Worm (Caenorhabditis elegans) whole organism, L1 larva: Measurements from ENCODE around the gene ubc-22.

Experiments used
- aly-2 ChIP-seq: fragments of 150-350 bp; optimal IDR thresholded peaks from 2 replicates; lab custom pipeline; 2014; ENCODE audit warnings: missing biosample characterization, missing genetic modification characterization
- ceh-82 ChIP-seq, 3 experiments: fragments of 150-350 bp in 1 of 3; sonication (generic microtip) in 2 of 3; optimal IDR thresholded peaks; 2 replicates each; lab custom pipeline; 2014 to 2017; ENCODE audit warnings: missing biosample characterization in 3 of 3, missing genetic modification characterization in 3 of 3
- dpl-1 ChIP-seq, 3 experiments: fragments of 150-350 bp in 2 of 3; sonication (generic microtip) in 1 of 3; optimal IDR thresholded peaks; 2 replicates each; lab custom pipeline; 2014 to 2017; ENCODE audit warnings: missing biosample characterization in 3 of 3, missing genetic modification characterization in 3 of 3, missing genetic modification reagents in 3 of 3
- efl-1 ChIP-seq, 4 experiments: fragments of 150-350 bp; optimal IDR thresholded peaks in 3 of 4; peaks in 1 of 4; 1 replicate in 1 of 4; 2 replicates in 3 of 4; lab custom pipeline; 2014; ENCODE audit warnings: missing biosample characterization in 2 of 4, missing genetic modification characterization in 2 of 4, missing genetic modification reagents in 2 of 4
- egl-27 ChIP-seq, 2 experiments: fragments of 150-350 bp in 1 of 2; sonication (generic microtip); optimal IDR thresholded peaks; 3 replicates each; lab custom pipeline; 2017 to 2018; ENCODE audit warnings: missing biosample characterization in 2 of 2, missing genetic modification characterization in 2 of 2, missing genetic modification reagents in 2 of 2
- elt-3 ChIP-seq, 6 experiments: fragments of 150-350 bp in 1 of 6; sonication (generic microtip); optimal IDR thresholded peaks; 2 replicates each; lab custom pipeline; 2017 to 2018; ENCODE audit warnings: missing biosample characterization in 6 of 6, missing genetic modification characterization in 6 of 6, inconsistent platforms in 1 of 6
- lsy-2 ChIP-seq, 2 experiments: fragments of 150-350 bp; optimal IDR thresholded peaks; 2 replicates each; lab custom pipeline; 2014; ENCODE audit warnings: missing biosample characterization in 2 of 2, missing genetic modification characterization in 2 of 2
- mdl-1 ChIP-seq, 2 experiments: fragments of 150-350 bp; optimal IDR thresholded peaks; 2 replicates each; lab custom pipeline; 2014 to 2017; ENCODE audit warnings: missing biosample characterization in 2 of 2, missing genetic modification characterization in 2 of 2, inconsistent platforms in 1 of 2
- pqm-1 ChIP-seq: sonication (generic microtip); optimal IDR thresholded peaks from 3 replicates; lab custom pipeline; 2017; ENCODE audit warnings: missing biosample characterization, missing genetic modification characterization
- skn-1 ChIP-seq: fragments of 150-350 bp; optimal IDR thresholded peaks from 2 replicates; lab custom pipeline; 2014; ENCODE audit warnings: missing biosample characterization, missing genetic modification characterization
- zag-1 ChIP-seq: fragments of 150-350 bp; optimal IDR thresholded peaks from 2 replicates; lab custom pipeline; 2014; ENCODE audit warnings: missing biosample characterization, missing genetic modification characterization
- zip-4 ChIP-seq: fragments of 200-800 bp; sonication (Bioruptor generic); optimal IDR thresholded peaks from 2 replicates; lab custom pipeline; 2018; ENCODE audit warnings: mild to moderate bottlenecking, missing genetic modification characterization, moderate library complexity, missing compliant biosample characterization
- ztf-11 ChIP-seq, 2 experiments: sonication (generic microtip); optimal IDR thresholded peaks; 2 replicates each; lab custom pipeline; 2016 to 2017; ENCODE audit warnings: missing genetic modification characterization in 2 of 2, missing biosample characterization in 1 of 2, missing compliant biosample characterization in 1 of 2

- no peak for TF ChIP-seq ztf-11 (tag; optimal IDR thresholded peaks at IDR 0.05; lab: Kevin White, UChicago)
- TF ChIP-seq lsy-2 (tag; optimal IDR thresholded peaks at IDR 0.05; lab: Kevin White, UChicago), result no peak
- no peak for TF ChIP-seq ceh-82 (tag; optimal IDR thresholded peaks at IDR 0.05; lab: Kevin White, UChicago)
- no peak for TF ChIP-seq dpl-1 (GFP tag; optimal IDR thresholded peaks at IDR 0.05; lab: Kevin White, UChicago)
- no peak for TF ChIP-seq aly-2 (tag; lab: Kevin White, UChicago)
- TF ChIP-seq zip-4, result no peak
- no peak for TF ChIP-seq pqm-1 (tag; lab: Kevin White, UChicago)
- TF ChIP-seq efl-1 (optimal IDR thresholded peaks at IDR 0.05; lab: Kevin White, UChicago), result no peak
- no peak for TF ChIP-seq efl-1 (GFP tag; optimal IDR thresholded peaks at IDR 0.05 in 1 of 2; lab: Kevin White, UChicago)
- TF ChIP-seq elt-3 (tag; optimal IDR thresholded peaks at IDR 0.05; lab: Kevin White, UChicago), result no peak
- TF ChIP-seq zag-1 (tag; lab: Kevin White, UChicago), result no peak
- TF ChIP-seq skn-1 (tag; lab: Kevin White, UChicago), result no peak
- no peak for TF ChIP-seq egl-27 (tag; optimal IDR thresholded peaks at IDR 0.05; lab: Kevin White, UChicago)
- no peak for TF ChIP-seq mdl-1 (tag; optimal IDR thresholded peaks at IDR 0.05; lab: Kevin White, UChicago)
These were observed 23.8 kb upstream of the ubc-22 start, which contains the start of gene C13E3.1 for ce11 chrX:8892808-8893207.
